Worm (Caenorhabditis elegans): ENCODE data around the gene npr-6.

DNA sequence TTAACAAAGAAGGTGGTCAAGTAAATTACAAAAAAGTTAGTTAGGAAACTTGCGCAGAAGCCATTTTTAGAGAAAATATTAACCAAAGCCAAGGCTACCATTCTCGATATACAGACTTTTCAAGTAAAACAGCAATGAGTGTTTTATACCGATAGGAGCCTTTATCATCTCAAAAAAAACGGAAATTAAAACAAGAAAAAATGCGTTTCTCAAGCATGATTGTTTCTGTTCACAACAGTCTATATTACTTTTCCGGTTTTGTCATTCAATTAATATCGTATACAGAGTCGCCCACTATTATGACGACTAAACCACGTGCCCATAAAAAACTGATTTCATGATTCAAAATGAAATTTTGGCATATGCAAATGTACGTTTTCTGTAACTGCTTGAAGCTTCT, 44.6 kb downstream of the npr-6 start, which contains the start of gene str-74:
- no peak for TF ChIP-seq unc-62 (GFP tag; optimal IDR thresholded peaks at IDR 0.05 in 1 of 2)
- TF ChIP-seq unc-62 (tag; optimal IDR thresholded peaks at IDR 0.05): no peak
- no peak for TF ChIP-seq pqm-1 (tag; optimal IDR thresholded peaks at IDR 0.05)
- TF ChIP-seq lin-15B (tag; optimal IDR thresholded peaks at IDR 0.05): no peak
- no peak for TF ChIP-seq nhr-25 (tag; optimal IDR thresholded peaks at IDR 0.05; ENCODE audit: borderline replicate concordance, insufficient read depth)
- TF ChIP-seq nhr-76 (tag; optimal IDR thresholded peaks at IDR 0.05): no peak
- no peak for TF ChIP-seq attf-4 (tag; optimal IDR thresholded peaks at IDR 0.05)
- no peak for TF ChIP-seq daf-12 (tag; optimal IDR thresholded peaks at IDR 0.05)
- no peak for TF ChIP-seq egl-27 (tag; optimal IDR thresholded peaks at IDR 0.05)
- no peak for TF ChIP-seq nhr-237 (tag; optimal IDR thresholded peaks at IDR 0.05)
